Worm (Caenorhabditis elegans) whole organism, L1 larva: ENCODE data around the gene str-32.

ENCODE experiments used
- ama-1 ChIP-seq: fragments of 150-350 bp; optimal IDR thresholded peaks from 2 replicates; lab custom pipeline; 2014
- blmp-1 ChIP-seq: fragments of 150-350 bp; optimal IDR thresholded peaks from 2 replicates; lab custom pipeline; 2014; ENCODE audit warnings: missing biosample characterization, missing genetic modification characterization
- dpl-1 ChIP-seq, 3 experiments: fragments of 150-350 bp in 2 of 3; sonication (generic microtip) in 1 of 3; optimal IDR thresholded peaks; 2 replicates each; lab custom pipeline; 2014 to 2017; ENCODE audit warnings: missing biosample characterization in 3 of 3, missing genetic modification characterization in 3 of 3, missing genetic modification reagents in 3 of 3
- egl-27 ChIP-seq, 2 experiments: fragments of 150-350 bp in 1 of 2; sonication (generic microtip); optimal IDR thresholded peaks; 3 replicates each; lab custom pipeline; 2017 to 2018; ENCODE audit warnings: missing biosample characterization in 2 of 2, missing genetic modification characterization in 2 of 2, missing genetic modification reagents in 2 of 2
- fkh-10 ChIP-seq: sonication (generic microtip); optimal IDR thresholded peaks from 2 replicates; lab custom pipeline; 2017; ENCODE audit warnings: missing biosample characterization, missing genetic modification reagents, missing genetic modification characterization
- lin-39 ChIP-seq: fragments of 150-350 bp; optimal IDR thresholded peaks from 2 replicates; lab custom pipeline; 2014; ENCODE audit warnings: missing biosample characterization, missing genetic modification reagents, missing genetic modification characterization
- mab-9 ChIP-seq: fragments of 200-800 bp; sonication (Bioruptor generic); IDR thresholded peaks from 2 replicates; pipeline ENCODE4 v1.3.6; 2022; ENCODE audit warnings: missing genetic modification reagents, missing genetic modification characterization, missing compliant biosample characterization
- nhr-77 ChIP-seq: fragments of 150-350 bp; optimal IDR thresholded peaks from 2 replicates; lab custom pipeline; 2014; ENCODE audit warnings: missing biosample characterization, missing genetic modification characterization
- pqm-1 ChIP-seq: sonication (generic microtip); optimal IDR thresholded peaks from 3 replicates; lab custom pipeline; 2017; ENCODE audit warnings: missing biosample characterization, missing genetic modification characterization
- skn-1 ChIP-seq: fragments of 150-350 bp; optimal IDR thresholded peaks from 2 replicates; lab custom pipeline; 2014; ENCODE audit warnings: missing biosample characterization, missing genetic modification characterization
- snpc-4 ChIP-seq: fragments of 150-350 bp; optimal IDR thresholded peaks from 2 replicates; lab custom pipeline; 2014; ENCODE audit warnings: missing biosample characterization, missing genetic modification characterization
- sox-4 ChIP-seq: sonication (generic microtip); optimal IDR thresholded peaks from 2 replicates; lab custom pipeline; 2016; ENCODE audit warnings: missing genetic modification characterization, missing compliant biosample characterization
- unc-130 ChIP-seq: fragments of 150-350 bp; optimal IDR thresholded peaks from 2 replicates; lab custom pipeline; 2017; ENCODE audit warnings: missing biosample characterization, missing genetic modification characterization, inconsistent platforms

DNA sequence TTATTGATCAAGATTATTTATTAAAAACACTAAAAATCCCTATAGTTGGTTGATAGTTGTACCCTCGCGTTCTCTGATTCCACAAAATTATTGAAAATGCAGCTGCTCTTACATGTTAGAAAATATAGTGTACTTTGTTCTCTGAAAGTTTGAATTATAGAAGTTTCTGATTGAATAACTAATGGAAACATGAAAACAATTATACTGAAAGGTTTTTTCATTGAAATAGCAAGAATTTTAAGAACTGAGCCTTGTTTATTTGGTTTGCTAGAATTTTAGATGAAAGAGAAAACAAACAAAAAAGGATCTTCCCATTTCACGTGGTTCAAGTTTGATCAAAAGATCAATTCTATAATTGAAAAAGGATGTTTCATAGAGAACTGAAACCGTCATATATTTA, 13.7 kb downstream of the str-32 start:
- TF ChIP-seq egl-27 (tag; optimal IDR thresholded peaks at IDR 0.05; lab: Kevin White, UChicago) = no peak
- TF ChIP-seq sox-4 (tag; lab: Kevin White, UChicago) = no peak
- TF ChIP-seq skn-1 = no peak
- TF ChIP-seq ama-1 (lab: Kevin White, UChicago) = no peak
- no peak for TF ChIP-seq pqm-1 (tag; lab: Kevin White, UChicago)
- no peak for TF ChIP-seq blmp-1
- TF ChIP-seq nhr-77 = no peak
- TF ChIP-seq unc-130 = no peak
- no peak for TF ChIP-seq mab-9 (GFP tag; lab: Robert Waterston, UW)
- TF ChIP-seq snpc-4 = no peak
- no peak for TF ChIP-seq fkh-10
- TF ChIP-seq lin-39 (tag; lab: Kevin White, UChicago) = no peak
- TF ChIP-seq dpl-1 (GFP tag; optimal IDR thresholded peaks at IDR 0.05; lab: Kevin White, UChicago) = no peak
